Worm (Caenorhabditis elegans): ENCODE measurements around the gene nlp-82.
A peak's percentile ranks its signal among the peaks of the same experiment; 100 is the strongest.

The nlp-82 gene

ce11 chrII:9275173-9275572, 21.1 kb upstream of the nlp-82 start:
- no peak for TF ChIP-seq lsy-2 (tag; optimal IDR thresholded peaks at IDR 0.05)

- TF ChIP-seq unc-39 (tag; optimal IDR thresholded peaks at IDR 0.05) (no peak), sptf-1 (tag; optimal IDR thresholded peaks at IDR 0.05) (no peak), zip-8 (tag; optimal IDR thresholded peaks at IDR 0.05) (no peak), unc-120 (tag; optimal IDR thresholded peaks at IDR 0.05; ENCODE audit: poor library complexity, severe bottlenecking) (no peak), ceh-39 (tag; optimal IDR thresholded peaks at IDR 0.05) (no peak), drap-1 (GFP tag; optimal IDR thresholded peaks at IDR 0.05) (no peak), flh-1 (GFP tag; optimal IDR thresholded peaks at IDR 0.05) (no peak), lin-13 (tag; optimal IDR thresholded peaks at IDR 0.05) (no peak), ces-1 (GFP tag; optimal IDR thresholded peaks at IDR 0.05) (no peak), lin-32 (GFP tag; optimal IDR thresholded peaks at IDR 0.05) (no peak), snpc-4 (tag; optimal IDR thresholded peaks at IDR 0.05) (no peak), ztf-11 (tag; optimal IDR thresholded peaks at IDR 0.05) (no peak), nhr-76 (tag; optimal IDR thresholded peaks at IDR 0.05) (no peak)
Measured at ce11 chrII:9274734-9275133, 20.6 kb upstream of the nlp-82 start.

- peak; percentile 20 for TF ChIP-seq mls-2 (tag; optimal IDR thresholded peaks at IDR 0.05)
- no peak for TF ChIP-seq drap-1 (GFP tag; optimal IDR thresholded peaks at IDR 0.05)
- no peak for TF ChIP-seq nhr-237 (tag; optimal IDR thresholded peaks at IDR 0.05)
- TF ChIP-seq M03D4.4 (tag; optimal IDR thresholded peaks at IDR 0.05) = no peak
- TF ChIP-seq sem-2 (GFP tag; optimal IDR thresholded peaks at IDR 0.05) = no peak
- peak; percentile 63 for TF ChIP-seq unc-62 (GFP tag; optimal IDR thresholded peaks at IDR 0.05)
- TF ChIP-seq ham-2 (GFP tag; optimal IDR thresholded peaks at IDR 0.05) = no peak
- TF ChIP-seq zip-8 (tag; optimal IDR thresholded peaks at IDR 0.05) = no peak
- TF ChIP-seq ces-1 (GFP tag; optimal IDR thresholded peaks at IDR 0.05) = peak; percentile 86
- TF ChIP-seq lsy-2 (tag; optimal IDR thresholded peaks at IDR 0.05) = peak; percentile 19
- peak; percentile 58 for TF ChIP-seq pha-4 (tag; optimal IDR thresholded peaks at IDR 0.05)
- TF ChIP-seq unc-120 (tag; optimal IDR thresholded peaks at IDR 0.05; ENCODE audit: poor library complexity, severe bottlenecking) = peak; percentile 79
- peak; percentile 80 for TF ChIP-seq hlh-1 (tag; optimal IDR thresholded peaks at IDR 0.05)
- peak; percentile 32 for TF ChIP-seq mep-1 (tag; optimal IDR thresholded peaks at IDR 0.05)
- no peak for TF ChIP-seq bed-3 (GFP tag; optimal IDR thresholded peaks at IDR 0.05)
- TF ChIP-seq ztf-11 (tag; optimal IDR thresholded peaks at IDR 0.05) = no peak
- no peak for TF ChIP-seq nhr-2 (tag; optimal IDR thresholded peaks at IDR 0.05)
- TF ChIP-seq ceh-43 (GFP tag; optimal IDR thresholded peaks at IDR 0.05) = no peak
- TF ChIP-seq mab-5 (tag; optimal IDR thresholded peaks at IDR 0.05) = no peak
- TF ChIP-seq lin-32 (GFP tag; optimal IDR thresholded peaks at IDR 0.05) = peak; percentile 10
- peak; percentile 65 for TF ChIP-seq cnd-1 (tag; optimal IDR thresholded peaks at IDR 0.05)
- no peak for TF ChIP-seq lin-13 (tag; optimal IDR thresholded peaks at IDR 0.05)
- TF ChIP-seq elt-3 (tag; optimal IDR thresholded peaks at IDR 0.05) = no peak
- no peak for TF ChIP-seq blmp-1 (tag; optimal IDR thresholded peaks at IDR 0.05)
- TF ChIP-seq tbx-8 (GFP tag; optimal IDR thresholded peaks at IDR 0.05) = no peak
- TF ChIP-seq sptf-1 (tag; optimal IDR thresholded peaks at IDR 0.05) = no peak
- no peak for TF ChIP-seq flh-1 (GFP tag; optimal IDR thresholded peaks at IDR 0.05)
- no peak for TF ChIP-seq nhr-12 (tag; optimal IDR thresholded peaks at IDR 0.05)
- TF ChIP-seq ceh-39 (tag; optimal IDR thresholded peaks at IDR 0.05) = peak; percentile 28
- TF ChIP-seq snpc-4 (tag; optimal IDR thresholded peaks at IDR 0.05) = no peak
- TF ChIP-seq unc-39 (tag; optimal IDR thresholded peaks at IDR 0.05) = no peak
- TF ChIP-seq nhr-28 (tag; optimal IDR thresholded peaks at IDR 0.05) = no peak
- TF ChIP-seq elt-1 (tag; optimal IDR thresholded peaks at IDR 0.05; ENCODE audit: borderline replicate concordance, insufficient read depth) = no peak
- TF ChIP-seq nhr-76 (tag; optimal IDR thresholded peaks at IDR 0.05) = no peak
- no peak for TF ChIP-seq ceh-83 (GFP tag; optimal IDR thresholded peaks at IDR 0.05)
Measured at ce11 chrII:9273984-9274383, 19.9 kb upstream of the nlp-82 start.

ce11 chrII:9272942-9273341, 18.9 kb upstream of the nlp-82 start, which contains the start of gene C01G6.4:
Gene C01G6.4, minus strand, starts transcription at chrII:9273042.
- TF ChIP-seq bed-3 (GFP tag; optimal IDR thresholded peaks at IDR 0.05) = no peak
- TF ChIP-seq sem-2 (GFP tag; optimal IDR thresholded peaks at IDR 0.05) = no peak
- no peak for TF ChIP-seq nhr-2 (tag; optimal IDR thresholded peaks at IDR 0.05)
- no peak for TF ChIP-seq mab-5 (tag; optimal IDR thresholded peaks at IDR 0.05)
- no peak for TF ChIP-seq elt-1 (tag; optimal IDR thresholded peaks at IDR 0.05; ENCODE audit: borderline replicate concordance, insufficient read depth)
- TF ChIP-seq ceh-43 (GFP tag; optimal IDR thresholded peaks at IDR 0.05) = no peak
- TF ChIP-seq nhr-12 (tag; optimal IDR thresholded peaks at IDR 0.05) = no peak
- no peak for TF ChIP-seq nhr-28 (tag; optimal IDR thresholded peaks at IDR 0.05)
- no peak for TF ChIP-seq pha-4 (tag; optimal IDR thresholded peaks at IDR 0.05)
- no peak for TF ChIP-seq ztf-11 (tag; optimal IDR thresholded peaks at IDR 0.05)
- TF ChIP-seq lin-32 (GFP tag; optimal IDR thresholded peaks at IDR 0.05) = no peak
